Fruit fly (Drosophila melanogaster) whole organism: ENCODE results near the gene CG46465.

Source experiments
- CG8478 ChIP-seq: fragments of >200 bp; optimal IDR thresholded peaks from 2 replicates; lab custom pipeline; 2018; ENCODE audit warnings: inconsistent platforms
- Dll ChIP-seq: fragments of >200 bp; optimal IDR thresholded peaks from 2 replicates; lab custom pipeline; 2017
- pan ChIP-seq: fragments of >200 bp; optimal IDR thresholded peaks from 2 replicates; lab custom pipeline; 2017
- psq ChIP-seq: fragments of >200 bp; optimal IDR thresholded peaks from 2 replicates; lab custom pipeline; 2017

DNA sequence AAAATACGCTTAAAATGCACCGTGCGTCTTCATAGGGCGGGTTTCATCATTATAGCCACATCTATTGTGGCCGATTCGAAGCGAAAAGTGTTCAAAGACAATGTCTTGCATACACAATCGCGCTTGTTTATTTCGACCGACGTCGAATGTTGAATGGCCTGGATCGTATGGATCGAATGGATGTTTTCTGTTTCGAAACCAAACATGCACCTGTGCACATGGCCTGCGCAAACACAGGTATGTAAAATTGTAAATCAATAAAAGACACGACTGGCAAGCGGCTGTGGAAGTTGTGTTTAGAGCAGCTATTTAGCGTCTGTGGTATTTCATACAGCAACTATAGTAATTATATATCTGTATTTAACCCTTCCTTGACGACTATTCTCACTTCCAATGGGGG, 10.8 kb upstream of the CG46465 start:
- TF ChIP-seq psq (lab: Kevin White, UChicago): no peak
- no peak for TF ChIP-seq pan (lab: Kevin White, UChicago)
- TF ChIP-seq Dll (lab: Kevin White, UChicago): no peak
- no peak for TF ChIP-seq CG8478 (lab: Kevin White, UChicago)
